Worm (Caenorhabditis elegans): ENCODE data around the gene cox-6C.

ce11 chrIV:121607-122006 is 4.9 kb upstream of the cox-6C start, which contains the start of gene tut-1:
- TF ChIP-seq him-1 (tag; optimal IDR thresholded peaks at IDR 0.05) (no peak), dao-5 (tag; optimal IDR thresholded peaks at IDR 0.05) (no peak)
